Worm (Caenorhabditis elegans) whole organism, L2 larva: ENCODE results near the gene lact-9.

Experiments used
- C34F6.9 ChIP-seq: fragments of 150-350 bp; optimal IDR thresholded peaks from 2 replicates; lab custom pipeline; 2014; ENCODE audit warnings: missing biosample characterization, missing genetic modification characterization
- aly-2 ChIP-seq: fragments of 150-350 bp; optimal IDR thresholded peaks from 2 replicates; lab custom pipeline; 2014; ENCODE audit warnings: missing biosample characterization, missing genetic modification characterization
- elt-3 ChIP-seq: sonication (generic microtip); optimal IDR thresholded peaks from 2 replicates; lab custom pipeline; 2017; ENCODE audit warnings: missing biosample characterization, missing genetic modification characterization
- lsy-2 ChIP-seq, 2 experiments: fragments of 150-350 bp in 1 of 2; sonication (generic microtip) in 1 of 2; optimal IDR thresholded peaks; 2 replicates each; lab custom pipeline; 2014 to 2017; ENCODE audit warnings: missing biosample characterization in 2 of 2, missing genetic modification characterization in 2 of 2
- unc-39 ChIP-seq: fragments of 150-350 bp; optimal IDR thresholded peaks from 2 replicates; lab custom pipeline; 2014; ENCODE audit warnings: missing biosample characterization, missing genetic modification characterization
- unc-62 ChIP-seq: fragments of 150-350 bp; optimal IDR thresholded peaks from 2 replicates; lab custom pipeline; 2014; ENCODE audit warnings: missing biosample characterization, missing genetic modification reagents, missing genetic modification characterization
- ztf-1 ChIP-seq: fragments of 200-800 bp; sonication (Bioruptor generic); conservative IDR thresholded peaks from 2 replicates; pipeline ENCODE4 v1.3.6; 2022; ENCODE audit warnings: missing genetic modification characterization, missing compliant biosample characterization

- TF ChIP-seq ztf-1 (GFP tag; lab: Robert Waterston, UW) (no peak), aly-2 (tag; lab: Kevin White, UChicago) (no peak), unc-39 (no peak), lsy-2 (tag; optimal IDR thresholded peaks at IDR 0.05; lab: Kevin White, UChicago) (no peak), elt-3 (tag; lab: Kevin White, UChicago) (no peak), unc-62 (GFP tag; lab: Kevin White, UChicago) (no peak), C34F6.9 (tag; lab: Kevin White, UChicago) (no peak)
Observed at ce11 chrIV:13745409-13745808, 40.0 kb downstream of the lact-9 start, which contains the start of gene C47A4.5.
